Worm (Caenorhabditis elegans): ENCODE results near the gene T27E9.6.
"Not testable (repeated sequence)": the region's sequence is repeated elsewhere in the genome, so short reads cannot be mapped to it uniquely, and the experiment has no call there.

Gene T27E9.6

DNA sequence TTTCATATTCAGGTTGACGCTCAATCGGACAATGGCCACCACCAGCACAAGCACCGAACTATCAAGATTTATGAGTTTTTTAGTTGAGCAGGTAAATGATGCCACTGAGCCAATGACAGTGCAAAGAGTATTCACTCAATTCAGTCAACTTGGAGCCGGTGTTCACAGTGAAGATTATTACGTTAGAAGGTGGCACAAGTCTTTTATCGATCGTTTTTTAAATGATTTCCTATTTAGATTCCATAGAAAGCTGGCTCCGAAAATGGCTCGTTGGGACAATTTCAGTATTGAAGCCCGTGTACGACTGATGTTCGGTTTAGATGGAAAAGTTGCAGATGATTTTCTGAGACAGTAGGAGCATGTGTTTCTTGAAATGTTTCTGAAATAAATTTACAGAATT lies 25.0 kb upstream of the T27E9.6 start, which contains the start of gene T28A8.5:
Gene T28A8.5 (plus strand): TSS at position 32 of the 400 bp plus-strand sequence.
- TF ChIP-seq fos-1 (tag; optimal IDR thresholded peaks at IDR 0.05) (no peak), hmg-11 (tag; optimal IDR thresholded peaks at IDR 0.05) (no peak), nfya-1 (tag; optimal IDR thresholded peaks at IDR 0.05; ENCODE audit: insufficient read depth) (no peak), sea-2 (GFP tag; optimal IDR thresholded peaks at IDR 0.05) (no peak), nhr-77 (tag; optimal IDR thresholded peaks at IDR 0.05) (no peak), ceh-82 (tag; optimal IDR thresholded peaks at IDR 0.05) (no peak), ztf-11 (tag; optimal IDR thresholded peaks at IDR 0.05) (no peak), ztf-4 (tag; optimal IDR thresholded peaks at IDR 0.05) (no peak), nhr-23 (tag; optimal IDR thresholded peaks at IDR 0.05) (no peak), nhr-237 (tag; optimal IDR thresholded peaks at IDR 0.05) (no peak), ceh-28 (tag; optimal IDR thresholded peaks at IDR 0.05) (no peak), fkh-2 (tag; optimal IDR thresholded peaks at IDR 0.05) (no peak), unc-62 (GFP tag; optimal IDR thresholded peaks at IDR 0.05) (no peak), egl-5 (tag; optimal IDR thresholded peaks at IDR 0.05) (no peak), ZK546.5 (tag; optimal IDR thresholded peaks at IDR 0.05) (no peak), fkh-10 (GFP tag; optimal IDR thresholded peaks at IDR 0.05) (no peak), ceh-9 (tag; optimal IDR thresholded peaks at IDR 0.05) (no peak)

- not testable (repeated sequence) for TF ChIP-seq aly-2, pqm-1, ceh-9 (tag; optimal IDR thresholded peaks at IDR 0.05)
These were observed 22.3 kb upstream of the T27E9.6 start, which contains the start of gene T28A8.6 for ce11 chrIII:13498899-13499298. TSS of gene T28A8.6 (plus strand) at chrIII:13499199.

DNA sequence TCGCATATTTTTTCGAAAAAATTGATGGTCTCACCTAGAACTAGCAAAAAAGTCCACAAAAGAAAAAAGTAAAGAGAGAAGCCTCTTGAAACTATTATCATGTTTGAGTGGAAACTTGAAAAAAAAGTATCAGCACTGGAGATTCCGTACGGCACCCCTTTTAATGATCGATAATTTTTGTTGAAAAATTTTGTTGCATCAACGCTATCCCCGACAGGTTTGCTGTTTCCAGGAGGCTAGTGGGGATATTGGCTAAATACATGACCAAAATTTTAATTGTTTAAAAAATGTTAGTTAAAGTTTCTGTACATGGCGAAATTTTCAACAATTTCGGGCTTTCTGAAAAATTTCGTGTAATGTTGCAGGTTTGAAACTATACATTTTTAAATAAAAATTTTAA lies 19.0 kb upstream of the T27E9.6 start, which contains the start of gene T28A8.2:
Gene T28A8.2 (minus strand): TSS at position 101 of the 400 bp plus-strand sequence.
- TF ChIP-seq nhr-76 (tag; optimal IDR thresholded peaks at IDR 0.05): no peak
- TF ChIP-seq nhr-11 (tag; optimal IDR thresholded peaks at IDR 0.05): no peak
- no peak for TF ChIP-seq nfya-1 (tag; optimal IDR thresholded peaks at IDR 0.05; ENCODE audit: insufficient read depth)
- TF ChIP-seq fkh-2 (tag; optimal IDR thresholded peaks at IDR 0.05): no peak
- TF ChIP-seq ZK546.5 (tag; optimal IDR thresholded peaks at IDR 0.05): no peak
- TF ChIP-seq lin-39 (tag; optimal IDR thresholded peaks at IDR 0.05): no peak
- TF ChIP-seq skn-1 (tag; optimal IDR thresholded peaks at IDR 0.05): no peak
- TF ChIP-seq ceh-28 (tag; optimal IDR thresholded peaks at IDR 0.05): no peak
- TF ChIP-seq egl-27 (tag; optimal IDR thresholded peaks at IDR 0.05): no peak
- TF ChIP-seq ztf-4 (tag; optimal IDR thresholded peaks at IDR 0.05): no peak
- TF ChIP-seq nhr-28 (tag; optimal IDR thresholded peaks at IDR 0.05): no peak
- TF ChIP-seq nhr-12 (tag; optimal IDR thresholded peaks at IDR 0.05): no peak
- no peak for TF ChIP-seq mdl-1 (tag; optimal IDR thresholded peaks at IDR 0.05)
- no peak for TF ChIP-seq ceh-82 (tag; optimal IDR thresholded peaks at IDR 0.05)
- TF ChIP-seq nhr-23 (tag; optimal IDR thresholded peaks at IDR 0.05): no peak
- no peak for TF ChIP-seq fos-1 (tag; optimal IDR thresholded peaks at IDR 0.05)
- TF ChIP-seq R02D3.7 (tag; optimal IDR thresholded peaks at IDR 0.05): no peak
- no peak for TF ChIP-seq nhr-43 (tag; optimal IDR thresholded peaks at IDR 0.05; ENCODE audit: poor library complexity, severe bottlenecking)
- no peak for TF ChIP-seq snpc-4 (tag; optimal IDR thresholded peaks at IDR 0.05)
- TF ChIP-seq fkh-10 (GFP tag; optimal IDR thresholded peaks at IDR 0.05): no peak

ce11 chrIII:13492377-13492776 lies 15.8 kb upstream of the T27E9.6 start, which contains the start of gene twk-40:
TSS of gene twk-40 (minus strand) at chrIII:13492477.
- TF ChIP-seq aly-2 (tag; optimal IDR thresholded peaks at IDR 0.05) (no peak), unc-39 (tag; optimal IDR thresholded peaks at IDR 0.05) (no peak), fos-1 (tag; optimal IDR thresholded peaks at IDR 0.05) (no peak), nhr-76 (tag; optimal IDR thresholded peaks at IDR 0.05) (no peak), nhr-12 (tag; optimal IDR thresholded peaks at IDR 0.05) (no peak), tbx-2 (tag; optimal IDR thresholded peaks at IDR 0.05) (no peak), egl-5 (tag; optimal IDR thresholded peaks at IDR 0.05) (no peak), hmg-11 (tag; optimal IDR thresholded peaks at IDR 0.05) (no peak), egl-27 (tag; optimal IDR thresholded peaks at IDR 0.05) (no peak), pqm-1 (tag; optimal IDR thresholded peaks at IDR 0.05) (no peak), lin-15B (tag; optimal IDR thresholded peaks at IDR 0.05) (no peak), snpc-4 (tag; optimal IDR thresholded peaks at IDR 0.05) (no peak), nhr-11 (tag; optimal IDR thresholded peaks at IDR 0.05) (no peak), ceh-16 (tag; optimal IDR thresholded peaks at IDR 0.05) (no peak), eor-1 (tag; optimal IDR thresholded peaks at IDR 0.05) (no peak), lsy-12 (tag; optimal IDR thresholded peaks at IDR 0.05) (no peak)
